Worm (Caenorhabditis elegans) whole organism, young adult: ENCODE results near the gene C25E10.5.

Experiments
- B0035.1 ChIP-seq: sonication (generic microtip); optimal IDR thresholded peaks from 2 replicates; lab custom pipeline; 2016; ENCODE audit warnings: missing genetic modification characterization, mild to moderate bottlenecking, missing compliant biosample characterization, missing genotype, missing genetic modification reagents
- D2030.7 ChIP-seq: fragments of 200-800 bp; sonication (Bioruptor generic); IDR thresholded peaks from 2 replicates; pipeline ENCODE4 v1.3.6; 2022; ENCODE audit warnings: missing genetic modification reagents, missing genetic modification characterization, missing compliant biosample characterization
- ZK185.1 ChIP-seq: sonication (generic microtip); optimal IDR thresholded peaks from 2 replicates; lab custom pipeline; 2016; ENCODE audit warnings: mild to moderate bottlenecking, missing genetic modification characterization, missing compliant biosample characterization; ENCODE audit not compliant: poor library complexity, severe bottlenecking
- akir-1 ChIP-seq: fragments of 200-800 bp; sonication (Bioruptor generic); optimal IDR thresholded peaks from 2 replicates; lab custom pipeline; 2018; ENCODE audit warnings: mild to moderate bottlenecking, missing genetic modification characterization, moderate library complexity, missing compliant biosample characterization
- attf-3 ChIP-seq: fragments of 200-800 bp; sonication (Bioruptor generic); conservative IDR thresholded peaks from 2 replicates; pipeline ENCODE4 v1.3.6; 2022; ENCODE audit warnings: missing genetic modification reagents, missing genetic modification characterization, missing compliant biosample characterization
- attf-5 ChIP-seq: fragments of 200-800 bp; sonication (Bioruptor generic); optimal IDR thresholded peaks from 2 replicates; lab custom pipeline; 2018; ENCODE audit warnings: mild to moderate bottlenecking, missing genetic modification characterization, missing compliant biosample characterization
- attf-6 ChIP-seq: fragments of 200-800 bp; sonication (Bioruptor generic); IDR thresholded peaks from 2 replicates; pipeline ENCODE4 v1.3.6; 2022; ENCODE audit warnings: missing genetic modification reagents, missing genetic modification characterization, missing compliant biosample characterization
- cebp-1 ChIP-seq, 2 experiments: fragments of 200-800 bp in 1 of 2; sonication (Bioruptor generic) in 1 of 2; sonication (generic microtip) in 1 of 2; IDR thresholded peaks in 1 of 2; optimal IDR thresholded peaks in 1 of 2; 2 replicates each; pipeline versions ENCODE4 v1.3.6 to Lab custom; 2017 to 2022; ENCODE audit warnings: missing compliant biosample characterization in 2 of 2, missing genetic modification characterization in 2 of 2, mild to moderate bottlenecking in 1 of 2, missing genetic modification reagents in 1 of 2, moderate library complexity in 1 of 2
- dpl-1 ChIP-seq: fragments of 150-350 bp; optimal IDR thresholded peaks from 2 replicates; lab custom pipeline; 2014; ENCODE audit warnings: missing biosample characterization, missing genetic modification reagents, missing genetic modification characterization
- him-1 ChIP-seq: sonication (generic microtip); optimal IDR thresholded peaks from 2 replicates; lab custom pipeline; 2016; ENCODE audit warnings: missing genotype, missing genetic modification reagents, missing genetic modification characterization, missing compliant biosample characterization
- hlh-26 ChIP-seq: fragments of 200-800 bp; sonication (Bioruptor generic); conservative IDR thresholded peaks from 2 replicates; pipeline ENCODE4 v1.3.6; 2022; ENCODE audit warnings: missing genetic modification reagents, missing genetic modification characterization, missing compliant biosample characterization
- hsf-1 ChIP-seq: fragments of 200-800 bp; sonication (Bioruptor generic); IDR thresholded peaks from 2 replicates; pipeline ENCODE4 v1.3.6; 2022; ENCODE audit warnings: missing genetic modification reagents, missing genetic modification characterization, missing compliant biosample characterization
- nfyb-1 ChIP-seq: fragments of 200-800 bp; sonication (Bioruptor generic); IDR thresholded peaks from 2 replicates; pipeline ENCODE4 v1.3.6; 2022; ENCODE audit warnings: missing genetic modification reagents, missing genetic modification characterization, missing compliant biosample characterization
- nhr-80 ChIP-seq: sonication (generic microtip); optimal IDR thresholded peaks from 2 replicates; lab custom pipeline; 2016; ENCODE audit warnings: missing genetic modification characterization, missing compliant biosample characterization
- sptf-2 ChIP-seq: fragments of 200-800 bp; sonication (Bioruptor generic); optimal IDR thresholded peaks from 2 replicates; lab custom pipeline; 2018; ENCODE audit warnings: mild to moderate bottlenecking, missing genetic modification characterization, missing compliant biosample characterization
- tbp1 ChIP-seq: fragments of 200-800 bp; sonication (Bioruptor generic); optimal IDR thresholded peaks from 2 replicates; lab custom pipeline; 2018; ENCODE audit warnings: mild to moderate bottlenecking, missing genetic modification characterization, missing compliant biosample characterization
- ztf-28 ChIP-seq: fragments of 200-800 bp; sonication (Bioruptor generic); IDR thresholded peaks from 2 replicates; pipeline ENCODE4 v1.3.6; 2022; ENCODE audit warnings: missing genetic modification reagents, missing genetic modification characterization, missing compliant biosample characterization

The C25E10.5 gene

DNA sequence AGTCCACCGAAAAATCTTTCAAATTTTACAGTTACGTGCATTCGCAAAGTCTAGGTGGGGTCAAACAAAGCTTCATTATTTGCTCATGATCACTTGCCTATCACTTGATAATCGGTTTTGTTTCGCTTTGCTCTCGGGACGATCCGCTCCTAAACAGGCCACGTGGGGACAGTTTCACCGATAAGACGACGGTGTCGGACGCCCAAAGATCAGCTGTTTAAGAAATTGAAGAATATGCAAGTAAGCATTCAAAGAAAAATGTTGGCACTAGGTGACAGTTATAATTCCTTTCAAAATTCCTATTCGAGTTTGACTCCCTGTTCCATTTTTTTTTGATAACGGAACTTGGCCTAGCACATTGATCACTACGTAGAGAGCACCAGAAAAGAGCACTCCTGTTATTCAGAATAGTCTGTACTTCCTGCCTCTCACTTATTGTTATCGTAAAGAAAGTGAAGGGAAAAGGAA, 49.7 kb downstream of the C25E10.5 start (continued):
- TF ChIP-seq attf-5 (peak; percentile 4), tbp1 (GFP tag; lab: Kevin White, UChicago) (peak; percentile 31), him-1 (tag; lab: Kevin White, UChicago) (no peak), nfyb-1 (GFP tag; lab: Robert Waterston, UW) (peak; percentile 60), ztf-28 (GFP tag; lab: Robert Waterston, UW) (no peak), akir-1 (GFP tag; lab: Kevin White, UChicago) (no peak), D2030.7 (GFP tag; lab: Robert Waterston, UW) (no peak), B0035.1 (no peak), hsf-1 (GFP tag; lab: Robert Waterston, UW) (no peak), sptf-2 (GFP tag; lab: Kevin White, UChicago) (no peak), dpl-1 (GFP tag; lab: Kevin White, UChicago) (no peak)

DNA sequence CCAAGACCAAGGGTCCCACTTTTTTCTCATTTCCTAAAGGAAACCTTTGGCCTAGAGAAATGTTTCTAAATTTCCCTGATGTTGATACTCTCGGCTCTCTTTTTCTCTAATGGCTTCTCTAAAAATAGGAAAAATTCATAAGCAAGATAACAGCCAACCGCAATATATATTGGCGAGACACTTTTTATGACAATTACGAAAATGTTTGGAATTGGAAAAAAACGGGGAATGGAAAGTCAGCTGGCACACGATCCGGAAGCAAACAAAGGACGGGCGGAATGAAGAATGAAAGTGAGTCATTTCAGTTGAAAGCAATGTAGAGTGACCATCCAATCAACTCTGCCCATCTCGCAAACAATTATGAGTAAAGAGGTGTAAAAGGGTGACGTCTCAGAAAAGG, 51.1 kb downstream of the C25E10.5 start:
- TF ChIP-seq nhr-80 (tag; lab: Kevin White, UChicago) = peak; percentile 62
- peak; percentile 17 for TF ChIP-seq ZK185.1
- TF ChIP-seq attf-3 (GFP tag; lab: Robert Waterston, UW) = no peak
- TF ChIP-seq attf-6 (GFP tag; lab: Robert Waterston, UW) = no peak
- TF ChIP-seq hlh-26 (GFP tag; lab: Robert Waterston, UW) = no peak
- TF ChIP-seq cebp-1 (GFP tag; IDR thresholded peaks at IDR 0.05; lab: Robert Waterston, UW) = no peak
- peak; percentile 13 for TF ChIP-seq cebp-1 (tag; optimal IDR thresholded peaks at IDR 0.05; lab: Kevin White, UChicago)
